Fruit fly (Drosophila melanogaster) whole organism, embryonic: ENCODE measurements around the gene CG13250.

Experiments
- BEAF-32 ChIP-seq: fragments of 200-800 bp; sonication (Bioruptor generic); optimal IDR thresholded peaks from 3 replicates; lab custom pipeline; 2017; ENCODE audit warnings: missing biosample characterization, missing genetic modification characterization, mild to moderate bottlenecking, moderate library complexity, missing genetic modification reagents
- CG12659 ChIP-seq: fragments of 200-800 bp; sonication (Bioruptor generic); optimal IDR thresholded peaks from 3 replicates; lab custom pipeline; 2017; ENCODE audit warnings: mild to moderate bottlenecking, missing biosample characterization, missing genetic modification reagents, missing genetic modification characterization
- CG1529 ChIP-seq: fragments of 200-800 bp; sonication (Bioruptor generic); optimal IDR thresholded peaks from 3 replicates; lab custom pipeline; 2018; ENCODE audit warnings: missing biosample characterization, missing genetic modification characterization
- CG17612 ChIP-seq: fragments of 200-800 bp; sonication (Bioruptor generic); IDR thresholded peaks from 2 replicates; pipeline ENCODE4 v1.3.6; 2022; ENCODE audit warnings: missing biosample characterization, missing genetic modification characterization
- CG31365 ChIP-seq: fragments of 200-800 bp; sonication (Bioruptor generic); optimal IDR thresholded peaks from 2 replicates; lab custom pipeline; 2018; ENCODE audit warnings: missing biosample characterization, mild to moderate bottlenecking, missing genetic modification characterization
- CG33213 ChIP-seq: fragments of 200-800 bp; sonication (Bioruptor generic); optimal IDR thresholded peaks from 3 replicates; lab custom pipeline; 2016; ENCODE audit warnings: missing biosample characterization, missing genetic modification characterization
- CG7271 ChIP-seq: fragments of 200-800 bp; sonication (Bioruptor generic); optimal IDR thresholded peaks from 2 replicates; lab custom pipeline; 2018; ENCODE audit warnings: missing biosample characterization, mild to moderate bottlenecking, missing genetic modification characterization, moderate library complexity
- HmgD ChIP-seq: fragments of 200-800 bp; sonication (Bioruptor generic); optimal IDR thresholded peaks from 3 replicates; lab custom pipeline; 2016; ENCODE audit warnings: missing biosample characterization, missing genetic modification characterization
- Lpt ChIP-seq: fragments of >200 bp; optimal IDR thresholded peaks from 2 replicates; lab custom pipeline; 2018; ENCODE audit warnings: missing biosample characterization, missing genetic modification characterization
- bcd ChIP-seq: fragments of 200-800 bp; sonication (Bioruptor generic); optimal IDR thresholded peaks from 2 replicates; lab custom pipeline; 2017; ENCODE audit warnings: missing biosample characterization, mild to moderate bottlenecking, missing genetic modification characterization
- jumu ChIP-seq: fragments of 200-800 bp; sonication (Bioruptor generic); optimal IDR thresholded peaks from 3 replicates; lab custom pipeline; 2016; ENCODE audit warnings: missing biosample characterization, missing genetic modification characterization
- sob ChIP-seq: fragments of 200-800 bp; sonication (Bioruptor generic); IDR thresholded peaks from 2 replicates; pipeline ENCODE4 v1.3.6; 2022; ENCODE audit warnings: missing biosample characterization, missing genetic modification characterization
- tgo ChIP-seq: fragments of 200-800 bp; sonication (Bioruptor generic); IDR thresholded peaks from 3 replicates; pipeline ENCODE4 v1.3.6; 2022; ENCODE audit warnings: missing biosample characterization, missing genetic modification characterization

- TF ChIP-seq Lpt (GFP tag; lab: Kevin White, UChicago) (no peak), CG31365 (tag; lab: Kevin White, UChicago) (no peak), jumu (no peak), CG1529 (GFP tag; lab: Kevin White, UChicago) (no peak), tgo (GFP tag; lab: Robert Waterston, UW) (no peak), CG33213 (GFP tag; lab: Kevin White, UChicago) (no peak), HmgD (GFP tag; lab: Kevin White, UChicago) (no peak), bcd (GFP tag; lab: Kevin White, UChicago) (no peak), BEAF-32 (GFP tag; lab: Kevin White, UChicago) (no peak), CG12659 (GFP tag; lab: Kevin White, UChicago) (no peak), sob (GFP tag; lab: Robert Waterston, UW) (no peak), CG7271 (tag; lab: Kevin White, UChicago) (no peak), CG17612 (GFP tag; lab: Robert Waterston, UW) (no peak)
Observed at dm6 chr3L:20530347-20531177, 2.9 kb upstream of the CG13250 start.
